Fruit fly (Drosophila melanogaster) whole organism, wandering third instar larva: ENCODE data around the gene Gmd.

Experiments used
- Abd-B ChIP-seq: fragments of >200 bp; optimal IDR thresholded peaks from 2 replicates; lab custom pipeline; 2017; ENCODE audit warnings: missing biosample characterization, missing genetic modification characterization
- CG32264 ChIP-seq: fragments of 200-800 bp; sonication (Bioruptor generic); optimal IDR thresholded peaks from 2 replicates; lab custom pipeline; 2016; ENCODE audit warnings: missing biosample characterization, missing genetic modification characterization
- CG9705 ChIP-seq: fragments of 200-800 bp; sonication (Bioruptor generic); optimal IDR thresholded peaks from 2 replicates; lab custom pipeline; 2018; ENCODE audit warnings: missing biosample characterization, mild to moderate bottlenecking, missing genetic modification characterization
- CrebA ChIP-seq: fragments of 200-800 bp; sonication (Bioruptor generic); optimal IDR thresholded peaks from 2 replicates; lab custom pipeline; 2016; ENCODE audit warnings: missing biosample characterization, mild to moderate bottlenecking, missing genetic modification characterization, borderline replicate concordance
- Dfd ChIP-seq: fragments of >200 bp; optimal IDR thresholded peaks from 2 replicates; lab custom pipeline; 2017; ENCODE audit warnings: missing biosample characterization, missing genetic modification characterization
- Dif ChIP-seq: fragments of 200-275, 200-300 bp; sonication (Bioruptor generic); optimal IDR thresholded peaks from 2 replicates; lab custom pipeline; 2018; ENCODE audit warnings: missing biosample characterization, missing genetic modification characterization; ENCODE audit not compliant: partially characterized antibody
- GATAd ChIP-seq: sonication (Bioruptor generic); optimal IDR thresholded peaks from 2 replicates; lab custom pipeline; 2016; ENCODE audit warnings: missing biosample characterization, missing genetic modification characterization
- HLH106 ChIP-seq: fragments of 200-800 bp; optimal IDR thresholded peaks from 3 replicates; lab custom pipeline; 2019; ENCODE audit warnings: missing biosample characterization, mild to moderate bottlenecking, missing genetic modification characterization, moderate library complexity
- Hnf4 ChIP-seq: fragments of 200-800 bp; sonication (Bioruptor generic); optimal IDR thresholded peaks from 2 replicates; lab custom pipeline; 2016; ENCODE audit warnings: missing biosample characterization, mild to moderate bottlenecking, missing genetic modification characterization
- Hr78 ChIP-seq: fragments of >200 bp; optimal IDR thresholded peaks from 2 replicates; lab custom pipeline; 2017; ENCODE audit warnings: missing biosample characterization, missing genetic modification characterization
- Hr83 ChIP-seq: fragments of 200-300 bp; sonication (Bioruptor generic); optimal IDR thresholded peaks from 2 replicates; lab custom pipeline; 2016; ENCODE audit warnings: missing biosample characterization, mild to moderate bottlenecking, missing genetic modification characterization, moderate library complexity; ENCODE audit not compliant: poor library complexity, severe bottlenecking
- Jra ChIP-seq: sonication (Bioruptor generic); optimal IDR thresholded peaks from 2 replicates; lab custom pipeline; 2016; ENCODE audit warnings: missing biosample characterization, missing genetic modification characterization
- Mio ChIP-seq: sonication (Bioruptor generic); optimal IDR thresholded peaks from 2 replicates; lab custom pipeline; 2016; ENCODE audit warnings: missing biosample characterization, missing genetic modification characterization
- Myc ChIP-seq: fragments of >200 bp; optimal IDR thresholded peaks from 2 replicates; lab custom pipeline; 2017
- N ChIP-seq: fragments of >200 bp; optimal IDR thresholded peaks from 2 replicates; lab custom pipeline; 2018; ENCODE audit warnings: missing biosample characterization, missing external identifiers, missing genetic modification characterization
- OdsH ChIP-seq: fragments of 200-800 bp; sonication (Bioruptor generic); optimal IDR thresholded peaks from 2 replicates; lab custom pipeline; 2016; ENCODE audit warnings: missing biosample characterization, mild to moderate bottlenecking, missing genetic modification characterization
- Rel ChIP-seq, 2 experiments: fragments of 200-800 bp; sonication (Bioruptor generic) in 1 of 2; optimal IDR thresholded peaks; 2 replicates in 1 of 2; 3 replicates in 1 of 2; lab custom pipeline; 2016 to 2019; ENCODE audit warnings: mild to moderate bottlenecking in 2 of 2, missing biosample characterization in 2 of 2, missing genetic modification characterization in 2 of 2, moderate library complexity in 1 of 2
- Sp1 ChIP-seq: fragments of 200-800 bp; sonication (Bioruptor generic); optimal IDR thresholded peaks from 3 replicates; lab custom pipeline; 2019; ENCODE audit warnings: missing biosample characterization, mild to moderate bottlenecking, missing genetic modification characterization, moderate library complexity
- Vsx2 ChIP-seq: fragments of 200-300, 225-300 bp; sonication (Bioruptor generic); optimal IDR thresholded peaks from 2 replicates; lab custom pipeline; 2018; ENCODE audit warnings: missing biosample characterization, missing genetic modification characterization; ENCODE audit not compliant: partially characterized antibody
- br ChIP-seq: fragments of 200-800 bp; sonication (Bioruptor generic); optimal IDR thresholded peaks from 2 replicates; lab custom pipeline; 2016; ENCODE audit warnings: missing biosample characterization, missing genetic modification characterization
- brk ChIP-seq: fragments of 200-800 bp; sonication (Bioruptor generic); optimal IDR thresholded peaks from 2 replicates; lab custom pipeline; 2016; ENCODE audit warnings: missing biosample characterization, mild to moderate bottlenecking, missing genetic modification characterization
- dl ChIP-seq, 2 experiments: fragments of 175-275, 200-275 bp in 1 of 2; fragments of 200-275 bp in 1 of 2; sonication (Bioruptor generic); optimal IDR thresholded peaks; lab custom pipeline; 2018; ENCODE audit warnings: mild to moderate bottlenecking in 2 of 2, missing biosample characterization in 2 of 2, missing genetic modification characterization in 2 of 2, moderate library complexity in 2 of 2; ENCODE audit not compliant: partially characterized antibody in 2 of 2, insufficient read depth in 1 of 2
- dmrt93B ChIP-seq: fragments of 200-800 bp; sonication (Bioruptor generic); optimal IDR thresholded peaks from 2 replicates; lab custom pipeline; 2018; ENCODE audit warnings: missing biosample characterization, mild to moderate bottlenecking, missing genetic modification characterization
- dsf ChIP-seq: sonication (Bioruptor generic); optimal IDR thresholded peaks from 2 replicates; lab custom pipeline; 2016; ENCODE audit warnings: missing biosample characterization, missing genetic modification characterization, borderline replicate concordance
- ey ChIP-seq: fragments of 200-800 bp; sonication (Bioruptor generic); optimal IDR thresholded peaks from 2 replicates; lab custom pipeline; 2016; ENCODE audit warnings: missing biosample characterization, missing genetic modification characterization
- foxo ChIP-seq, 2 experiments: fragments of 200-800 bp; sonication (Bioruptor generic); optimal IDR thresholded peaks; 2 replicates in 1 of 2; 3 replicates in 1 of 2; lab custom pipeline; 2016 to 2017; ENCODE audit warnings: missing biosample characterization in 2 of 2, missing genetic modification characterization in 2 of 2
- fru ChIP-seq: fragments of 200-800 bp; sonication (Bioruptor generic); optimal IDR thresholded peaks from 3 replicates; lab custom pipeline; 2016; ENCODE audit warnings: missing biosample characterization, mild to moderate bottlenecking, missing genetic modification characterization
- h ChIP-seq: fragments of 200-800 bp; sonication (Bioruptor generic); optimal IDR thresholded peaks from 3 replicates; lab custom pipeline; 2016; ENCODE audit warnings: missing biosample characterization, mild to moderate bottlenecking, missing genetic modification characterization
- jim ChIP-seq: fragments of 175-275, 200-325 bp; sonication (Bioruptor generic); optimal IDR thresholded peaks from 2 replicates; lab custom pipeline; 2016; ENCODE audit warnings: missing biosample characterization, mild to moderate bottlenecking, missing genetic modification characterization
- lola ChIP-seq: fragments of >200 bp; optimal IDR thresholded peaks from 2 replicates; lab custom pipeline; 2017; ENCODE audit warnings: missing biosample characterization, missing genetic modification characterization
- pan ChIP-seq: fragments of >200 bp; optimal IDR thresholded peaks from 2 replicates; lab custom pipeline; 2017
- psq ChIP-seq: fragments of 200-800 bp; sonication (Bioruptor generic); optimal IDR thresholded peaks from 3 replicates; lab custom pipeline; 2017; ENCODE audit warnings: missing biosample characterization, mild to moderate bottlenecking, missing genetic modification characterization, moderate library complexity
- rgr ChIP-seq: fragments of 200-800 bp; sonication (Bioruptor generic); optimal IDR thresholded peaks from 3 replicates; lab custom pipeline; 2016; ENCODE audit warnings: missing biosample characterization, mild to moderate bottlenecking, missing genetic modification characterization
- sage ChIP-seq: fragments of 200-800 bp; sonication (Bioruptor generic); optimal IDR thresholded peaks from 2 replicates; lab custom pipeline; 2016; ENCODE audit warnings: missing biosample characterization, mild to moderate bottlenecking, missing genetic modification characterization
- sv ChIP-seq: fragments of 200-800 bp; sonication (Bioruptor generic); optimal IDR thresholded peaks from 3 replicates; lab custom pipeline; 2016; ENCODE audit warnings: missing biosample characterization, missing genetic modification characterization
- tai ChIP-seq: sonication (Bioruptor generic); optimal IDR thresholded peaks from 2 replicates; lab custom pipeline; 2016; ENCODE audit warnings: missing biosample characterization, missing genetic modification characterization
- usp ChIP-seq: fragments of >200 bp; optimal IDR thresholded peaks from 2 replicates; lab custom pipeline; 2017; ENCODE audit warnings: missing biosample characterization, missing genetic modification characterization
- woc ChIP-seq: sonication (Bioruptor generic); optimal IDR thresholded peaks from 2 replicates; lab custom pipeline; 2016; ENCODE audit warnings: missing biosample characterization, mild to moderate bottlenecking, missing genetic modification characterization

The Gmd gene

dm6 chr2L:4999389-5000032 is 22.7 kb upstream of the Gmd start (continued):
- TF ChIP-seq CG9705 = peak; percentile 27

dm6 chr2L:4998571-4999191 is 21.9 kb upstream of the Gmd start:
- TF ChIP-seq Dif (GFP tag; lab: Kevin White, UChicago) = no peak
- TF ChIP-seq, all 38 proteins: peak for 0

dm6 chr2L:4998260-4998560 is 21.4 kb upstream of the Gmd start:
- no peak for TF ChIP-seq Dfd (GFP tag; lab: Kevin White, UChicago)
- no peak for TF ChIP-seq usp (GFP tag; lab: Kevin White, UChicago)
- TF ChIP-seq Abd-B (GFP tag; lab: Kevin White, UChicago) = no peak
- TF ChIP-seq OdsH (GFP tag; lab: Kevin White, UChicago) = no peak
- TF ChIP-seq Hnf4 = no peak
- no peak for TF ChIP-seq woc
- no peak for TF ChIP-seq rgr (GFP tag; lab: Kevin White, UChicago)
- TF ChIP-seq Vsx2 = no peak
- no peak for TF ChIP-seq GATAd (GFP tag; lab: Kevin White, UChicago)
- TF ChIP-seq br (GFP tag; lab: Kevin White, UChicago) = no peak
- no peak for TF ChIP-seq Dif (GFP tag; lab: Kevin White, UChicago)

- TF ChIP-seq CG32264 (GFP tag; lab: Kevin White, UChicago) = peak; percentile 98
- peak; percentile 94 for TF ChIP-seq Dif (GFP tag; lab: Kevin White, UChicago)
- peak; percentile 96 for TF ChIP-seq CG9705
- peak; percentile 88 for TF ChIP-seq N
- peak; percentile 92 for TF ChIP-seq Hr83 (GFP tag; lab: Kevin White, UChicago)
- peak; percentile 97 for TF ChIP-seq tai
- TF ChIP-seq sage = peak; percentile 96
- peak; percentile 37 for TF ChIP-seq Myc (lab: Kevin White, UChicago)
- peak; percentile 95 for TF ChIP-seq psq (GFP tag; lab: Kevin White, UChicago)
- peak; percentile 98 for TF ChIP-seq dmrt93B (GFP tag; lab: Kevin White, UChicago)
- no peak for TF ChIP-seq usp (GFP tag; lab: Kevin White, UChicago)
- TF ChIP-seq Abd-B (GFP tag; lab: Kevin White, UChicago) = no peak
- peak; percentile 99 for TF ChIP-seq ey (GFP tag; lab: Kevin White, UChicago)
- peak; percentile 99 for TF ChIP-seq h (GFP tag; lab: Kevin White, UChicago)
- TF ChIP-seq dl (GFP tag; optimal IDR thresholded peaks at IDR 0.05; lab: Kevin White, UChicago; ENCODE audit: insufficient read depth in 1 of 2, partially characterized antibody in 2 of 2) = peak; percentile 80 to 91
- peak; percentile 99 for TF ChIP-seq rgr (GFP tag; lab: Kevin White, UChicago)
- peak; percentile 99 for TF ChIP-seq woc
- peak; percentile 95 for TF ChIP-seq Rel (GFP tag; optimal IDR thresholded peaks at IDR 0.05; lab: Kevin White, UChicago)
- TF ChIP-seq Rel (tag; optimal IDR thresholded peaks at IDR 0.05; lab: Kevin White, UChicago) = peak; percentile 97
- TF ChIP-seq lola (GFP tag; lab: Kevin White, UChicago) = no peak
- TF ChIP-seq Mio (GFP tag; lab: Kevin White, UChicago) = peak; percentile 92
- TF ChIP-seq fru (GFP tag; lab: Kevin White, UChicago) = peak; percentile 100
- TF ChIP-seq sv = peak; percentile 98
- peak; percentile 98 for TF ChIP-seq Hnf4
- peak; percentile 98 for TF ChIP-seq HLH106
- TF ChIP-seq Vsx2 = peak; percentile 69
- no peak for TF ChIP-seq Dfd (GFP tag; lab: Kevin White, UChicago)
- TF ChIP-seq CrebA (GFP tag; lab: Kevin White, UChicago) = peak; percentile 95
- peak; percentile 97 to 99 for TF ChIP-seq foxo (GFP tag; optimal IDR thresholded peaks at IDR 0.05; lab: Kevin White, UChicago)
- TF ChIP-seq OdsH (GFP tag; lab: Kevin White, UChicago) = peak; percentile 98
- peak; percentile 94 for TF ChIP-seq GATAd (GFP tag; lab: Kevin White, UChicago)
- TF ChIP-seq Jra (GFP tag; lab: Kevin White, UChicago) = peak; percentile 97
- TF ChIP-seq brk (GFP tag; lab: Kevin White, UChicago) = peak; percentile 94
- peak; percentile 99 for TF ChIP-seq br (GFP tag; lab: Kevin White, UChicago)
- TF ChIP-seq pan = no peak
- TF ChIP-seq Hr78 = no peak
- TF ChIP-seq Sp1 (GFP tag; lab: Kevin White, UChicago) = peak; percentile 98
- peak; percentile 94 for TF ChIP-seq dsf (GFP tag; lab: Kevin White, UChicago)
- TF ChIP-seq jim = no peak
These were observed 20.8 kb upstream of the Gmd start for dm6 chr2L:4997401-4998259.
